Worm (Caenorhabditis elegans) whole organism, L4 larva: Measurements from ENCODE around the gene cutl-9.

Source experiments
- D1046.2 ChIP-seq: fragments of 200-800 bp; sonication (Bioruptor generic); IDR thresholded peaks from 2 replicates; pipeline ENCODE4 v1.3.6; 2022; ENCODE audit warnings: missing genetic modification characterization, missing compliant biosample characterization
- R02D3.7 ChIP-seq: fragments of 150-350 bp; sonication (generic microtip); optimal IDR thresholded peaks from 3 replicates; lab custom pipeline; 2014; ENCODE audit warnings: missing biosample characterization, missing genetic modification characterization
- T20F7.1 ChIP-seq: fragments of 200-800 bp; sonication (Bioruptor generic); optimal IDR thresholded peaks from 2 replicates; lab custom pipeline; 2018; ENCODE audit warnings: mild to moderate bottlenecking, missing genetic modification characterization, missing compliant biosample characterization
- Y48G9A.11 ChIP-seq: fragments of 200-800 bp; sonication (Bioruptor generic); IDR thresholded peaks from 2 replicates; pipeline ENCODE4 v1.3.6; 2022; ENCODE audit warnings: missing genetic modification reagents, missing genetic modification characterization, missing compliant biosample characterization
- Y5F2A.4 ChIP-seq: fragments of 200-800 bp; sonication (Bioruptor generic); optimal IDR thresholded peaks from 2 replicates; lab custom pipeline; 2018; ENCODE audit warnings: mild to moderate bottlenecking, missing genetic modification characterization, missing compliant biosample characterization
- arid-1 ChIP-seq: fragments of 200-800 bp; sonication (Bioruptor generic); conservative IDR thresholded peaks from 2 replicates; pipeline ENCODE4 v1.3.6; 2022; ENCODE audit warnings: missing genetic modification reagents, missing genetic modification characterization, missing compliant biosample characterization
- ceh-32 ChIP-seq: sonication (generic microtip); optimal IDR thresholded peaks from 2 replicates; lab custom pipeline; 2016; ENCODE audit warnings: mild to moderate bottlenecking, missing genetic modification characterization, missing compliant biosample characterization; ENCODE audit not compliant: poor library complexity
- ceh-44 ChIP-seq: fragments of 200-800 bp; sonication (Bioruptor generic); IDR thresholded peaks from 2 replicates; pipeline ENCODE4 v1.3.6; 2022; ENCODE audit warnings: missing genetic modification reagents, missing genetic modification characterization, missing compliant biosample characterization
- cey-2 ChIP-seq: sonication (generic microtip); optimal IDR thresholded peaks from 3 replicates; lab custom pipeline; 2017; ENCODE audit warnings: missing genetic modification characterization, mild to moderate bottlenecking, missing compliant biosample characterization, antibody characterized with exemption, borderline replicate concordance; ENCODE audit not compliant: insufficient read depth
- ctbp-1 ChIP-seq: fragments of 200-800 bp; sonication (Bioruptor generic); IDR thresholded peaks from 2 replicates; pipeline ENCODE4 v1.3.6; 2022; ENCODE audit warnings: missing genetic modification reagents, missing genetic modification characterization, missing compliant biosample characterization
- dmd-6 ChIP-seq: fragments of 200-800 bp; sonication (Bioruptor generic); IDR thresholded peaks from 2 replicates; pipeline ENCODE4 v1.3.6; 2022; ENCODE audit warnings: missing genetic modification reagents, missing genetic modification characterization, missing compliant biosample characterization
- dmd-8 ChIP-seq: fragments of 200-800 bp; sonication (Bioruptor generic); IDR thresholded peaks from 2 replicates; pipeline ENCODE4 v1.3.6; 2022; ENCODE audit warnings: missing genetic modification characterization, missing compliant biosample characterization
- dmd-9 ChIP-seq: fragments of 200-800 bp; sonication (Bioruptor generic); IDR thresholded peaks from 2 replicates; pipeline ENCODE4 v1.3.6; 2022; ENCODE audit warnings: missing genetic modification reagents, missing genetic modification characterization, missing compliant biosample characterization
- dpl-1 ChIP-seq: fragments of 150-350 bp; optimal IDR thresholded peaks from 2 replicates; lab custom pipeline; 2014; ENCODE audit warnings: missing biosample characterization, missing genetic modification reagents, missing genetic modification characterization
- duxl-1 ChIP-seq: sonication (generic microtip); optimal IDR thresholded peaks from 2 replicates; lab custom pipeline; 2016; ENCODE audit warnings: mild to moderate bottlenecking, missing genetic modification characterization, moderate library complexity, missing compliant biosample characterization; ENCODE audit not compliant: poor library complexity
- dve-1 ChIP-seq: sonication (generic microtip); optimal IDR thresholded peaks from 2 replicates; lab custom pipeline; 2017; ENCODE audit warnings: antibody characterized with exemption, mild to moderate bottlenecking, missing genetic modification characterization, missing compliant biosample characterization; ENCODE audit not compliant: insufficient read depth
- hlh-30 ChIP-seq: sonication (generic microtip); optimal IDR thresholded peaks from 2 replicates; lab custom pipeline; 2017; ENCODE audit warnings: antibody characterized with exemption, mild to moderate bottlenecking, missing genetic modification characterization, missing compliant biosample characterization; ENCODE audit not compliant: insufficient read depth
- hmg-1.1 ChIP-seq: fragments of 200-800 bp; sonication (Bioruptor generic); IDR thresholded peaks from 2 replicates; pipeline ENCODE4 v1.3.6; 2022; ENCODE audit warnings: missing genetic modification reagents, missing genetic modification characterization, missing compliant biosample characterization
- lin-38 ChIP-seq: fragments of 200-800 bp; sonication (Bioruptor generic); IDR thresholded peaks from 2 replicates; pipeline ENCODE4 v1.3.6; 2022; ENCODE audit warnings: missing genetic modification reagents, missing genetic modification characterization, missing compliant biosample characterization
- lsy-2 ChIP-seq, 2 experiments: fragments of 150-350 bp in 1 of 2; sonication (generic microtip) in 1 of 2; optimal IDR thresholded peaks; 2 replicates each; lab custom pipeline; 2014 to 2017; ENCODE audit warnings: missing biosample characterization in 2 of 2, missing genetic modification characterization in 2 of 2
- madf-5 ChIP-seq, 2 experiments: fragments of 200-800 bp; sonication (Bioruptor generic); IDR thresholded peaks; 2 replicates each; pipeline ENCODE4 v1.3.6; 2022; ENCODE audit warnings: missing compliant biosample characterization in 2 of 2, missing genetic modification characterization in 2 of 2
- mep-1 ChIP-seq: fragments of 150-350 bp; sonication (generic microtip); optimal IDR thresholded peaks from 3 replicates; lab custom pipeline; 2014; ENCODE audit warnings: missing biosample characterization, missing genetic modification characterization
- mes-2 ChIP-seq: sonication (generic microtip); optimal IDR thresholded peaks from 2 replicates; lab custom pipeline; 2016; ENCODE audit warnings: missing genotype, mild to moderate bottlenecking, missing genetic modification characterization, missing compliant biosample characterization; ENCODE audit not compliant: poor library complexity, severe bottlenecking
- nhr-10 ChIP-seq: fragments of 150-350 bp; optimal IDR thresholded peaks from 2 replicates; lab custom pipeline; 2014; ENCODE audit warnings: missing biosample characterization, missing genetic modification characterization
- nhr-111 ChIP-seq: fragments of 200-800 bp; sonication (Bioruptor generic); optimal IDR thresholded peaks from 2 replicates; lab custom pipeline; 2018; ENCODE audit warnings: mild to moderate bottlenecking, missing genetic modification characterization, missing compliant biosample characterization
- nhr-25 ChIP-seq: sonication (generic microtip); optimal IDR thresholded peaks from 2 replicates; lab custom pipeline; 2017; ENCODE audit warnings: missing genetic modification characterization, mild to moderate bottlenecking, missing compliant biosample characterization, antibody characterized with exemption, moderate library complexity, borderline replicate concordance; ENCODE audit not compliant: insufficient read depth
- nhr-42 ChIP-seq: fragments of 200-800 bp; sonication (Bioruptor generic); IDR thresholded peaks from 2 replicates; pipeline ENCODE4 v1.3.6; 2022; ENCODE audit warnings: missing genetic modification characterization, missing compliant biosample characterization
- nhr-77 ChIP-seq: fragments of 150-350 bp; optimal IDR thresholded peaks from 2 replicates; lab custom pipeline; 2014; ENCODE audit warnings: missing biosample characterization, missing genetic modification characterization
- pha-4 ChIP-seq, 2 experiments: fragments of 150-350 bp in 1 of 2; fragments of 200-800 bp in 1 of 2; sonication (Bioruptor generic) in 1 of 2; IDR thresholded peaks in 1 of 2; optimal IDR thresholded peaks in 1 of 2; 2 replicates each; pipeline versions ENCODE4 v1.3.6 to Lab custom; 2014 to 2022; ENCODE audit warnings: missing genetic modification characterization in 2 of 2, missing genetic modification reagents in 2 of 2, missing biosample characterization in 1 of 2, missing compliant biosample characterization in 1 of 2
- sdz-12 ChIP-seq: fragments of 200-800 bp; sonication (Bioruptor generic); optimal IDR thresholded peaks from 2 replicates; lab custom pipeline; 2018; ENCODE audit warnings: mild to moderate bottlenecking, missing genetic modification characterization, missing compliant biosample characterization
- snpc-1.2 ChIP-seq: fragments of 200-800 bp; sonication (Bioruptor generic); IDR thresholded peaks from 2 replicates; pipeline ENCODE4 v1.3.6; 2022; ENCODE audit warnings: missing genetic modification reagents, missing genetic modification characterization, missing compliant biosample characterization
- unc-130 ChIP-seq: sonication (generic microtip); optimal IDR thresholded peaks from 2 replicates; lab custom pipeline; 2016; ENCODE audit warnings: missing genetic modification reagents, missing genetic modification characterization, missing compliant biosample characterization
- unc-62 ChIP-seq, 3 experiments: fragments of 150-350 bp in 1 of 3; sonication (generic microtip); optimal IDR thresholded peaks in 2 of 3; peaks in 1 of 3; 1 replicate in 1 of 3; 2 replicates in 2 of 3; lab custom pipeline; 2014 to 2017; ENCODE audit warnings: missing biosample characterization in 3 of 3, missing genetic modification characterization in 3 of 3, missing genetic modification reagents in 3 of 3, missing genotype in 1 of 3
- zip-2 ChIP-seq: fragments of 150-350 bp; optimal IDR thresholded peaks from 2 replicates; lab custom pipeline; 2014; ENCODE audit warnings: missing biosample characterization, missing genetic modification characterization

cutl-9 gene

ce11 chrII:10621965-10622364, at the start of gene cutl-9:
Gene cutl-9, plus strand, starts transcription at chrII:10622265.
- no peak for TF ChIP-seq nhr-10 (tag; lab: Kevin White, UChicago)
- TF ChIP-seq zip-2 (tag; lab: Kevin White, UChicago): no peak
- TF ChIP-seq cey-2: no peak
- no peak for TF ChIP-seq D1046.2 (GFP tag; lab: Robert Waterston, UW)
- TF ChIP-seq nhr-25 (tag; lab: Kevin White, UChicago): no peak
- no peak for TF ChIP-seq dmd-9 (GFP tag; lab: Robert Waterston, UW)
- no peak for TF ChIP-seq Y5F2A.4 (GFP tag; lab: Kevin White, UChicago)
- no peak for TF ChIP-seq nhr-111 (GFP tag; lab: Kevin White, UChicago)
- TF ChIP-seq dmd-8: no peak
- TF ChIP-seq snpc-1.2 (GFP tag; lab: Robert Waterston, UW): no peak
- no peak for TF ChIP-seq nhr-42

ce11 chrII:10574177-10574576, 47.9 kb upstream of the cutl-9 start:
- TF ChIP-seq lin-38 (GFP tag; lab: Robert Waterston, UW) (peak; percentile 60), duxl-1 (peak; percentile 21), madf-5 (GFP tag; IDR thresholded peaks at IDR 0.05; lab: Robert Waterston, UW) (0 out of 4 replicates have a peak, but pooled peaks of 1 of the 2 experiments have one; percentile 16), arid-1 (GFP tag; lab: Robert Waterston, UW) (no peak), ceh-32 (tag; lab: Kevin White, UChicago) (no peak)

ce11 chrII:10578843-10579430, 43.1 kb upstream of the cutl-9 start, which contains the start of gene rpb-6:
Gene rpb-6, plus strand, starts transcription at chrII:10579380.
- no peak for TF ChIP-seq hmg-1.1
- TF ChIP-seq ceh-44 (GFP tag; lab: Robert Waterston, UW): no peak
- no peak for TF ChIP-seq sdz-12 (GFP tag; lab: Kevin White, UChicago)
- TF ChIP-seq Y48G9A.11 (GFP tag; lab: Robert Waterston, UW): peak; percentile 95
- no peak for TF ChIP-seq dve-1 (tag; lab: Kevin White, UChicago)
- peak; percentile 74 for TF ChIP-seq dpl-1
- TF ChIP-seq mes-2 (tag; lab: Kevin White, UChicago): peak; percentile 59
- no peak for TF ChIP-seq pha-4 (GFP tag; IDR thresholded peaks at IDR 0.05; lab: Robert Waterston, UW)
- TF ChIP-seq pha-4 (tag; optimal IDR thresholded peaks at IDR 0.05; lab: Kevin White, UChicago): no peak
- TF ChIP-seq T20F7.1 (GFP tag; lab: Kevin White, UChicago): peak; percentile 93
- TF ChIP-seq lsy-2 (tag; optimal IDR thresholded peaks at IDR 0.05; lab: Kevin White, UChicago): peak in 1 of 2 experiments; percentile 76
- peak; percentile 51 for TF ChIP-seq R02D3.7 (tag; lab: Kevin White, UChicago)

- no peak for TF ChIP-seq dmd-9 (GFP tag; lab: Robert Waterston, UW)
- TF ChIP-seq dmd-8: no peak
- no peak for TF ChIP-seq mep-1
- TF ChIP-seq hlh-30 (tag; lab: Kevin White, UChicago): no peak
- no peak for TF ChIP-seq dmd-6 (GFP tag; lab: Robert Waterston, UW)
- no peak for TF ChIP-seq unc-130
- TF ChIP-seq nhr-25 (tag; lab: Kevin White, UChicago): no peak
- TF ChIP-seq nhr-77 (tag; lab: Kevin White, UChicago): no peak
- no peak for TF ChIP-seq ctbp-1 (GFP tag; lab: Robert Waterston, UW)
- TF ChIP-seq unc-62 (GFP tag; optimal IDR thresholded peaks at IDR 0.05 in 1 of 2; lab: Kevin White, UChicago): no peak
- TF ChIP-seq unc-62 (tag; optimal IDR thresholded peaks at IDR 0.05; lab: Kevin White, UChicago): no peak
These were observed 42.4 kb upstream of the cutl-9 start, which contains the start of gene dohh-1 for ce11 chrII:10579655-10580054. Gene dohh-1, plus strand, starts transcription at chrII:10579955.
